Worm (Caenorhabditis elegans): Measurements from ENCODE around the gene pyr-1.

DNA sequence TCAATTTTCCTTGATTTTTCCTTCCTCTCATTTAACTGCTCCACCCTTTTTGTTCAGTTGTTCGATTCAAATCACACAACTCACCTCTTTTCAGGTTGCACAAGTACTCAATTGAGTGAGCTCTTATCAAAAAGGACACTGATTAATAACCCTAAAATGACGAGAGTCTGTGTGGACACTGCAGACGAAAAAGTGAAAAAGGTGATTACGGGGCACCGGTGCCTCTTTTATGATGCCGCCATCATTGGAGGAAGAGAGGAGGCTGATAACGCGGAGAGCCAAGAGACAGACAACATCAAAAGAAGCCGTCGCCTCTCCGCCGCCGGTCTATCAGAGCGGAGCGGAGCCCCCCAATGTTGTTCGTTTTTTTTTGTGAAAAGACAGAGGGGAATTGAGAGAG, 25.7 kb upstream of the pyr-1 start, which contains the start of gene sptf-2:
- TF ChIP-seq ztf-23 (GFP tag; IDR thresholded peaks at IDR 0.05) (no peak), ztf-29 (GFP tag; IDR thresholded peaks at IDR 0.05) (no peak), T22C8.4 (GFP tag; IDR thresholded peaks at IDR 0.05) (no peak), med-1 (GFP tag; optimal IDR thresholded peaks at IDR 0.05; ENCODE audit: insufficient read depth) (no peak)
